Fruit fly (Drosophila melanogaster) whole organism, wandering third instar larva: ENCODE data around the gene CG9919.

Source experiments
- Abd-B ChIP-seq: fragments of >200 bp; optimal IDR thresholded peaks from 2 replicates; lab custom pipeline; 2017; ENCODE audit warnings: missing biosample characterization, missing genetic modification characterization
- CG32264 ChIP-seq: fragments of 200-800 bp; sonication (Bioruptor generic); optimal IDR thresholded peaks from 2 replicates; lab custom pipeline; 2016; ENCODE audit warnings: missing biosample characterization, missing genetic modification characterization
- CG9705 ChIP-seq: fragments of 200-800 bp; sonication (Bioruptor generic); optimal IDR thresholded peaks from 2 replicates; lab custom pipeline; 2018; ENCODE audit warnings: missing biosample characterization, mild to moderate bottlenecking, missing genetic modification characterization
- CrebA ChIP-seq: fragments of 200-800 bp; sonication (Bioruptor generic); optimal IDR thresholded peaks from 2 replicates; lab custom pipeline; 2016; ENCODE audit warnings: missing biosample characterization, mild to moderate bottlenecking, missing genetic modification characterization, borderline replicate concordance
- Dfd ChIP-seq: fragments of >200 bp; optimal IDR thresholded peaks from 2 replicates; lab custom pipeline; 2017; ENCODE audit warnings: missing biosample characterization, missing genetic modification characterization
- Dif ChIP-seq: fragments of 200-275, 200-300 bp; sonication (Bioruptor generic); optimal IDR thresholded peaks from 2 replicates; lab custom pipeline; 2018; ENCODE audit warnings: missing biosample characterization, missing genetic modification characterization; ENCODE audit not compliant: partially characterized antibody
- GATAd ChIP-seq: sonication (Bioruptor generic); optimal IDR thresholded peaks from 2 replicates; lab custom pipeline; 2016; ENCODE audit warnings: missing biosample characterization, missing genetic modification characterization
- HLH106 ChIP-seq: fragments of 200-800 bp; optimal IDR thresholded peaks from 3 replicates; lab custom pipeline; 2019; ENCODE audit warnings: missing biosample characterization, mild to moderate bottlenecking, missing genetic modification characterization, moderate library complexity
- Hnf4 ChIP-seq: fragments of 200-800 bp; sonication (Bioruptor generic); optimal IDR thresholded peaks from 2 replicates; lab custom pipeline; 2016; ENCODE audit warnings: missing biosample characterization, mild to moderate bottlenecking, missing genetic modification characterization
- Hr78 ChIP-seq: fragments of >200 bp; optimal IDR thresholded peaks from 2 replicates; lab custom pipeline; 2017; ENCODE audit warnings: missing biosample characterization, missing genetic modification characterization
- Hr83 ChIP-seq: fragments of 200-300 bp; sonication (Bioruptor generic); optimal IDR thresholded peaks from 2 replicates; lab custom pipeline; 2016; ENCODE audit warnings: missing biosample characterization, mild to moderate bottlenecking, missing genetic modification characterization, moderate library complexity; ENCODE audit not compliant: poor library complexity, severe bottlenecking
- Jra ChIP-seq: sonication (Bioruptor generic); optimal IDR thresholded peaks from 2 replicates; lab custom pipeline; 2016; ENCODE audit warnings: missing biosample characterization, missing genetic modification characterization
- Mio ChIP-seq: sonication (Bioruptor generic); optimal IDR thresholded peaks from 2 replicates; lab custom pipeline; 2016; ENCODE audit warnings: missing biosample characterization, missing genetic modification characterization
- Myc ChIP-seq: fragments of >200 bp; optimal IDR thresholded peaks from 2 replicates; lab custom pipeline; 2017
- N ChIP-seq: fragments of >200 bp; optimal IDR thresholded peaks from 2 replicates; lab custom pipeline; 2018; ENCODE audit warnings: missing biosample characterization, missing external identifiers, missing genetic modification characterization
- OdsH ChIP-seq: fragments of 200-800 bp; sonication (Bioruptor generic); optimal IDR thresholded peaks from 2 replicates; lab custom pipeline; 2016; ENCODE audit warnings: missing biosample characterization, mild to moderate bottlenecking, missing genetic modification characterization
- Rel ChIP-seq, 2 experiments: fragments of 200-800 bp; sonication (Bioruptor generic) in 1 of 2; optimal IDR thresholded peaks; 2 replicates in 1 of 2; 3 replicates in 1 of 2; lab custom pipeline; 2016 to 2019; ENCODE audit warnings: mild to moderate bottlenecking in 2 of 2, missing biosample characterization in 2 of 2, missing genetic modification characterization in 2 of 2, moderate library complexity in 1 of 2
- Sp1 ChIP-seq: fragments of 200-800 bp; sonication (Bioruptor generic); optimal IDR thresholded peaks from 3 replicates; lab custom pipeline; 2019; ENCODE audit warnings: missing biosample characterization, mild to moderate bottlenecking, missing genetic modification characterization, moderate library complexity
- Vsx2 ChIP-seq: fragments of 200-300, 225-300 bp; sonication (Bioruptor generic); optimal IDR thresholded peaks from 2 replicates; lab custom pipeline; 2018; ENCODE audit warnings: missing biosample characterization, missing genetic modification characterization; ENCODE audit not compliant: partially characterized antibody
- br ChIP-seq: fragments of 200-800 bp; sonication (Bioruptor generic); optimal IDR thresholded peaks from 2 replicates; lab custom pipeline; 2016; ENCODE audit warnings: missing biosample characterization, missing genetic modification characterization
- brk ChIP-seq: fragments of 200-800 bp; sonication (Bioruptor generic); optimal IDR thresholded peaks from 2 replicates; lab custom pipeline; 2016; ENCODE audit warnings: missing biosample characterization, mild to moderate bottlenecking, missing genetic modification characterization
- dl ChIP-seq, 2 experiments: fragments of 175-275, 200-275 bp in 1 of 2; fragments of 200-275 bp in 1 of 2; sonication (Bioruptor generic); optimal IDR thresholded peaks; lab custom pipeline; 2018; ENCODE audit warnings: mild to moderate bottlenecking in 2 of 2, missing biosample characterization in 2 of 2, missing genetic modification characterization in 2 of 2, moderate library complexity in 2 of 2; ENCODE audit not compliant: partially characterized antibody in 2 of 2, insufficient read depth in 1 of 2
- dmrt93B ChIP-seq: fragments of 200-800 bp; sonication (Bioruptor generic); optimal IDR thresholded peaks from 2 replicates; lab custom pipeline; 2018; ENCODE audit warnings: missing biosample characterization, mild to moderate bottlenecking, missing genetic modification characterization
- dsf ChIP-seq: sonication (Bioruptor generic); optimal IDR thresholded peaks from 2 replicates; lab custom pipeline; 2016; ENCODE audit warnings: missing biosample characterization, missing genetic modification characterization, borderline replicate concordance
- ey ChIP-seq: fragments of 200-800 bp; sonication (Bioruptor generic); optimal IDR thresholded peaks from 2 replicates; lab custom pipeline; 2016; ENCODE audit warnings: missing biosample characterization, missing genetic modification characterization
- foxo ChIP-seq, 2 experiments: fragments of 200-800 bp; sonication (Bioruptor generic); optimal IDR thresholded peaks; 2 replicates in 1 of 2; 3 replicates in 1 of 2; lab custom pipeline; 2016 to 2017; ENCODE audit warnings: missing biosample characterization in 2 of 2, missing genetic modification characterization in 2 of 2
- fru ChIP-seq: fragments of 200-800 bp; sonication (Bioruptor generic); optimal IDR thresholded peaks from 3 replicates; lab custom pipeline; 2016; ENCODE audit warnings: missing biosample characterization, mild to moderate bottlenecking, missing genetic modification characterization
- h ChIP-seq: fragments of 200-800 bp; sonication (Bioruptor generic); optimal IDR thresholded peaks from 3 replicates; lab custom pipeline; 2016; ENCODE audit warnings: missing biosample characterization, mild to moderate bottlenecking, missing genetic modification characterization
- jim ChIP-seq: fragments of 175-275, 200-325 bp; sonication (Bioruptor generic); optimal IDR thresholded peaks from 2 replicates; lab custom pipeline; 2016; ENCODE audit warnings: missing biosample characterization, mild to moderate bottlenecking, missing genetic modification characterization
- lola ChIP-seq: fragments of >200 bp; optimal IDR thresholded peaks from 2 replicates; lab custom pipeline; 2017; ENCODE audit warnings: missing biosample characterization, missing genetic modification characterization
- pan ChIP-seq: fragments of >200 bp; optimal IDR thresholded peaks from 2 replicates; lab custom pipeline; 2017
- psq ChIP-seq: fragments of 200-800 bp; sonication (Bioruptor generic); optimal IDR thresholded peaks from 3 replicates; lab custom pipeline; 2017; ENCODE audit warnings: missing biosample characterization, mild to moderate bottlenecking, missing genetic modification characterization, moderate library complexity
- rgr ChIP-seq: fragments of 200-800 bp; sonication (Bioruptor generic); optimal IDR thresholded peaks from 3 replicates; lab custom pipeline; 2016; ENCODE audit warnings: missing biosample characterization, mild to moderate bottlenecking, missing genetic modification characterization
- sage ChIP-seq: fragments of 200-800 bp; sonication (Bioruptor generic); optimal IDR thresholded peaks from 2 replicates; lab custom pipeline; 2016; ENCODE audit warnings: missing biosample characterization, mild to moderate bottlenecking, missing genetic modification characterization
- sv ChIP-seq: fragments of 200-800 bp; sonication (Bioruptor generic); optimal IDR thresholded peaks from 3 replicates; lab custom pipeline; 2016; ENCODE audit warnings: missing biosample characterization, missing genetic modification characterization
- tai ChIP-seq: sonication (Bioruptor generic); optimal IDR thresholded peaks from 2 replicates; lab custom pipeline; 2016; ENCODE audit warnings: missing biosample characterization, missing genetic modification characterization
- usp ChIP-seq: fragments of >200 bp; optimal IDR thresholded peaks from 2 replicates; lab custom pipeline; 2017; ENCODE audit warnings: missing biosample characterization, missing genetic modification characterization
- woc ChIP-seq: sonication (Bioruptor generic); optimal IDR thresholded peaks from 2 replicates; lab custom pipeline; 2016; ENCODE audit warnings: missing biosample characterization, mild to moderate bottlenecking, missing genetic modification characterization

CG9919 gene

dm6 chrX:16281717-16282529, 48.6 kb downstream of the CG9919 start:
- TF ChIP-seq Dif (GFP tag; lab: Kevin White, UChicago) (no peak), h (GFP tag; lab: Kevin White, UChicago) (peak; percentile 27), Rel (GFP tag; optimal IDR thresholded peaks at IDR 0.05; lab: Kevin White, UChicago) (peak; percentile 47), Rel (tag; optimal IDR thresholded peaks at IDR 0.05; lab: Kevin White, UChicago) (peak; percentile 81)

DNA sequence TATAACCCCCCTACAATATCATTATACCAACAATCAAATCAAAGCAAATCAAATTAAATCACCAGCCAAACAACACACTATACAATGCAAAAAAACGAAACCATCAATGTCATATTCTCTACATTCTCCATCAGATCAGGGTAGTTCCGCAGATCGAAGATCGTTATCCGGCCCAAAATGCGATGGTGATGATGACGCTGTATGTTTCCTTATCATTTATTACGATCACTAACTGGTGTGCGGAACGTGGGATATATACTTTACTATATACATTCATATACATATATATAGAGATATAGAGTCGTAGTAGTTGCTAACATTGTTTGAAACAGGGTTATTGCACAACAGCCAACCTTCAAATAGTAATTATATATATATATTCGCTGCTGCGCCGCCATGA, 49.3 kb downstream of the CG9919 start:
- TF ChIP-seq Dif (GFP tag; lab: Kevin White, UChicago) = no peak

- TF ChIP-seq dl (GFP tag; optimal IDR thresholded peaks at IDR 0.05; lab: Kevin White, UChicago; ENCODE audit: insufficient read depth in 1 of 2, partially characterized antibody in 2 of 2) (no peak), Sp1 (GFP tag; lab: Kevin White, UChicago) (peak; percentile 86), Hr78 (GFP tag; lab: Kevin White, UChicago) (no peak), psq (peak; percentile 67), foxo (GFP tag; optimal IDR thresholded peaks at IDR 0.05; lab: Kevin White, UChicago) (peak in 1 of 2 experiments; percentile 97), h (GFP tag; lab: Kevin White, UChicago) (peak; percentile 92), Jra (GFP tag; lab: Kevin White, UChicago) (peak; percentile 66), N (GFP tag; lab: Kevin White, UChicago) (no peak), Dif (GFP tag; lab: Kevin White, UChicago) (no peak), usp (GFP tag; lab: Kevin White, UChicago) (no peak), OdsH (GFP tag; lab: Kevin White, UChicago) (peak; percentile 82), Vsx2 (GFP tag; lab: Kevin White, UChicago) (no peak), Myc (no peak), jim (GFP tag; lab: Kevin White, UChicago) (peak; percentile 8), br (peak; percentile 86), rgr (peak; percentile 89), woc (GFP tag; lab: Kevin White, UChicago) (peak; percentile 48), CG9705 (GFP tag; lab: Kevin White, UChicago) (peak; percentile 82), sage (peak; percentile 61), sv (GFP tag; lab: Kevin White, UChicago) (peak; percentile 68), CG32264 (peak; percentile 73), HLH106 (tag; lab: Kevin White, UChicago) (peak; percentile 93), fru (GFP tag; lab: Kevin White, UChicago) (peak; percentile 94), pan (lab: Kevin White, UChicago) (no peak), ey (GFP tag; lab: Kevin White, UChicago) (peak; percentile 91), Hr83 (GFP tag; lab: Kevin White, UChicago) (peak; percentile 65), Mio (peak; percentile 69), Dfd (no peak), tai (GFP tag; lab: Kevin White, UChicago) (peak; percentile 85), brk (GFP tag; lab: Kevin White, UChicago) (no peak), GATAd (no peak), lola (GFP tag; lab: Kevin White, UChicago) (no peak), CrebA (GFP tag; lab: Kevin White, UChicago) (no peak), Rel (GFP tag; optimal IDR thresholded peaks at IDR 0.05; lab: Kevin White, UChicago) (no peak), Rel (tag; optimal IDR thresholded peaks at IDR 0.05; lab: Kevin White, UChicago) (peak; percentile 89), Hnf4 (GFP tag; lab: Kevin White, UChicago) (peak; percentile 88), dmrt93B (peak; percentile 92), Abd-B (GFP tag; lab: Kevin White, UChicago) (no peak), dsf (GFP tag; lab: Kevin White, UChicago) (no peak)
Measured at dm6 chrX:16279340-16279941, 51.1 kb downstream of the CG9919 start.
